Fruit fly (Drosophila melanogaster) S2 (cell line): ENCODE results near the gene hiro.

Experiments used
- CG8478 ChIP-seq: fragments of >200 bp; optimal IDR thresholded peaks from 2 replicates; lab custom pipeline; 2018
- CTCF ChIP-seq, 2 experiments: fragments of >200 bp; optimal IDR thresholded peaks; 2 replicates each; lab custom pipeline; 2018

Gene hiro

dm6 chr3L:701798-702635 is 14.3 kb upstream of the hiro start:
- TF ChIP-seq CTCF (optimal IDR thresholded peaks at IDR 0.05; lab: Kevin White, UChicago) = no peak
- TF ChIP-seq CG8478 (lab: Kevin White, UChicago) = no peak

DNA sequence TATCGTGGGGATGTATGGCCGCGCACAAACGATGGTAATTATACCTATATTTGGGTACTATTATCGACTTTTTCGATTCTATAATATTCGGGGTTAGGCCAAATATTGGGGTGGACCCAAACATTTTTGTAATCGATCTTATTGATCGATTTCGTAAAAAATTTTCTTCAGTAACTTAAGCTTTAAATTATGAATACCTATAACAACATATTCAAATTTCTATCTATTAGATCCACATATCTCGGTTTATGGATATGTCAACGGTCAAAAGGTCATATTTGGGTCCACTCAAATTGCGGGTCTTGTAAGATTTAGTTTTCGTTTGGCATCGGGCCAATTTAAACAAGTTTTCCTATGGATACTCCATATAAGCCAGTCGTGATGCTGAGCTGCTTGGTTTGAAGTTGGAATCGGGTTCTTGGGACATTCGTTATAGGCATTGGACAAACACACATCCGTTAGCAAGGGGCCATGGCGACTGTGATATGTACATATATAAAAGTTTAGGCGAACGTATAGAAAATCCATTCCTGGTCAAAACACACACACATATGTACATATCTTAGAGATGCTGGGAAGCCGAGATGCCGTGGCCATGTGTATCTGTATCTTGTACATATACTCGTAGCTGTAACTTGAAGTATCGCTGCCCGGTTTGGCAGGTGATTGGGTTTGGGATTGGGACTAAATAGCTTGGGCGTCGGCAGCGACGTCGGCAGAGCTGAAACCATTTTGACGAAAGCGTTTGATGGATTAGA is 12.6 kb upstream of the hiro start:
- TF ChIP-seq CG8478 (lab: Kevin White, UChicago) (no peak), CTCF (optimal IDR thresholded peaks at IDR 0.05; lab: Kevin White, UChicago) (no peak)

- no peak for TF ChIP-seq CTCF (optimal IDR thresholded peaks at IDR 0.05; lab: Kevin White, UChicago)
- no peak for TF ChIP-seq CG8478 (lab: Kevin White, UChicago)
Observed at dm6 chr3L:699368-700150, 11.8 kb upstream of the hiro start.

- TF ChIP-seq CTCF (optimal IDR thresholded peaks at IDR 0.05; lab: Kevin White, UChicago) (peak in 1 of 2 experiments; percentile 0), CG8478 (lab: Kevin White, UChicago) (no peak)
Observed at dm6 chr3L:698748-699367, 11.1 kb upstream of the hiro start, which contains the start of gene CG13894. TSS of gene CG13894 (minus strand) at chr3L:699144.

DNA sequence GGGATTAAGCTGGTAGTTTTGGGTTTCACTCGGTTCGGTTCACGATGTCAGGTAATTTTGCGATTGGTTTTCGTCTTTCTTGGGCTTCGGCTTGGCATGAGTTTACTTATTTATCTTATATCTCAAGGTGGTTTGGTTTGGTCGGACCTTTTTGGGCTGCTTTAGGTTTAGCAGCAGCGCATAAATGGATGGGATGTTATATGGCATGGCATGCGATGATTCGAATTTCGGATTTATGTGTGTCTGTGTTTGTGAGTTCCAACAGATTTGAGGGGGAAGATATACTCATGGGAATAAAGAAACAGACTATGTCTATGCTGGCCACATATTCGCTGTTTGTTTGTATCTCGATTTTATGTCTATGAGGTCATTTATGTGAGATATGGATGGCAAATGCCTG is 10.0 kb upstream of the hiro start:
- TF ChIP-seq CTCF (optimal IDR thresholded peaks at IDR 0.05; lab: Kevin White, UChicago) (no peak), CG8478 (lab: Kevin White, UChicago) (no peak)

DNA sequence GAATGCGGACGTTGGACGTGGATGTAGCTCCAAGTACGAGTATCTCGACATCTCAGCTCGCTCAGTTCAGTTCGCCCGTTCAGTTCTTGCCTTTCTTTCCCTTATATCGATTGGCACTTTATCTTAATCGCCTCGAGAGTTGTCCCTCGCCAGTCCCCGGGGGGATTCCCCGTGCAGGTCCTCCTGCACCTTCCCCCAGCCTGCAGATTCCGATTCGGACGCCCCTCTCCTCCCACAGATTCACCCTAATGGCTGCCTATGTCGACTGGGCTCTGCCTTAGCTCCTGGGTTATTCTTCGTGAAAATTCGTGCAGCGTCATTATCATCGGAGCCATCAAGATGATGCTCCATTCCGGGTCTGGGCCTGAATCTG is 9.3 kb upstream of the hiro start:
- TF ChIP-seq CG8478 (lab: Kevin White, UChicago) = no peak
- no peak for TF ChIP-seq CTCF (optimal IDR thresholded peaks at IDR 0.05; lab: Kevin White, UChicago)

DNA sequence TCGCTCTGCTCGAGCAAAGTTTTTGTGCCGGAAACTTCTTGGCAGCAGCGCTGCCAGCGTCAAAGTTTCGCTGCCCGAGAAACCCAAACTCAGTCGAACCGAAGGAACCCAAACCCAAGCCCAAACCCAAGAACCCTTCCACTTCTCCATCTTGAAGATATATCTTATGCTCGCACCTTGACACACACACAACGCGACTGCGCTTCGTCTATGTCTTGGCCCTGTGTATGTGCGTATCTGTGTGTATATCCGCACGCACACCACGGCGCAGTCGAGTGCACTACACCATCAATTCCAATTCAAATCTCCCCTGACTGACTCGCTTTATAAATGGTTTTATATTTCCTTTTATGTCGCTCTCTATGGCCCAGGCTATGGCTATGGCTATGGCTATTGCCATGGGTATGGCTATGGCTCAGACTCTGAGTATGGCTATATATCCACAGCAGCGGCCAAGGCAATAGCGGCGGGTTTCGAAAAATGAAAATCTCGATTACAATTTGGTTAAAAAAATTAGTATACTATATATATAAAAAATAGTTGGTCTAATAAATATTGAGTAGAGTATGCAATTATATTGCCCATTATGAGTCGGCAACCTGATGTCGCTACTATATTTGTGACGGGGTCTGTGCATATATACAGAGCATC is 8.8 kb upstream of the hiro start:
- TF ChIP-seq CG8478 (lab: Kevin White, UChicago) = no peak
- TF ChIP-seq CTCF (optimal IDR thresholded peaks at IDR 0.05; lab: Kevin White, UChicago) = no peak

- TF ChIP-seq CTCF (optimal IDR thresholded peaks at IDR 0.05; lab: Kevin White, UChicago) (no peak), CG8478 (lab: Kevin White, UChicago) (no peak)
Observed at dm6 chr3L:695510-695909, 7.8 kb upstream of the hiro start.

dm6 chr3L:692699-693098 is 4.9 kb upstream of the hiro start, which contains the start of gene Vti1a:
TSS of gene Vti1a (minus strand) at chr3L:692919.
- TF ChIP-seq CG8478 (lab: Kevin White, UChicago) = no peak
- no peak for TF ChIP-seq CTCF (optimal IDR thresholded peaks at IDR 0.05; lab: Kevin White, UChicago)

DNA sequence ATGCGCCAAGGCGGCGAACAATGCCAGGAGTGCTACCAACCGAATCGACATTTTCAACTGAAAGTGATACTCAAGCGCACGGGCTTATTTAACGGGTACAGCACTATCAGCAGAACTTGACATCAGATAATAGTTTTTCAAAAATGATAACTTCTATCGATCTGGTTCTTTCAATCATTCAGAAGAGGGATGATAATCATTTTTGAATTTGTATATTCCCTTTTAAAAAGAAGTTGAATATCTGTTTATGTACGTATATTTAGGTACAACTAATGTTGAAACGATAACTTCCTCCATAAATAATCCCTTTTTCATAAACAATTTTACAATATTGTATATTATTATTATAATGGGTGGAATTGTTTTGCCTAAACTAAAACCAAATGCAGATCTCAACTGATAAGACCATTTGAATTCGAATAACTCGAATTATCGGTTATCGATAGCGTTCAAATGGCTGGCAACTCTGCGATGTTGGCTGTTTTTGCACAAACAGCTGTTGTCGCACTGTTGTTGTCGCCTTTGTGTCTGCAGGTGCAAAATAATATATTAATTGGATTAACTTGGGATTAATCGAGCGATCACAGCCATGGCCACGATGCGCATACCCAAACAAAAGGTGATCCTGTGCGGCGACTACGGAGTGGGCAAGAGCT is 2.4 kb upstream of the hiro start, which contains the start of the genes CG32483 and RabX6:
Gene CG32483 (minus strand): TSS at position 51 of the 656 bp plus-strand sequence.
Gene RabX6 (plus strand): TSS at position 487 of the 656 bp plus-strand sequence.
- peak in 1 of 2 experiments; percentile 3 for TF ChIP-seq CTCF (optimal IDR thresholded peaks at IDR 0.05; lab: Kevin White, UChicago)
- no peak for TF ChIP-seq CG8478 (lab: Kevin White, UChicago)

DNA sequence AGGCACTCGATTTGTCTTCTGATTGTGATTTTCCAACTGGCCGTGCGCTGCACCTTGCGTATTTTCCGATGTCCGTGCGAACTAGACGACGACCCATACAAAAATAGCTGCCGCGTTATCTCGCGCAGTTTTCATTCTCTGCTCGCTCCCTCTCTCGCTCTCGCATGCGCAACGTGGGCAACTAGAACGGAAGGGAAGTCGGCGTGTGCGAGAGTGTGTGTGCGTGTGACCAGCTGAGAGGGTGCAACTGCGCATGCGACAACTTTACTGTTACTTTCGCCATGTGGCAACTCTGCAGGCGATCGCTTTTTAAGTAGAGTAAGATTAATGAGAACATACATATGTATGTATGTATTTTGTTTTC is 2.3 kb downstream of the hiro start, which contains the start of gene ebd1:
Gene ebd1 (minus strand): TSS at position 109 of the 364 bp plus-strand sequence.
- TF ChIP-seq CG8478 (lab: Kevin White, UChicago) (peak; percentile 40), CTCF (optimal IDR thresholded peaks at IDR 0.05; lab: Kevin White, UChicago) (no peak)

DNA sequence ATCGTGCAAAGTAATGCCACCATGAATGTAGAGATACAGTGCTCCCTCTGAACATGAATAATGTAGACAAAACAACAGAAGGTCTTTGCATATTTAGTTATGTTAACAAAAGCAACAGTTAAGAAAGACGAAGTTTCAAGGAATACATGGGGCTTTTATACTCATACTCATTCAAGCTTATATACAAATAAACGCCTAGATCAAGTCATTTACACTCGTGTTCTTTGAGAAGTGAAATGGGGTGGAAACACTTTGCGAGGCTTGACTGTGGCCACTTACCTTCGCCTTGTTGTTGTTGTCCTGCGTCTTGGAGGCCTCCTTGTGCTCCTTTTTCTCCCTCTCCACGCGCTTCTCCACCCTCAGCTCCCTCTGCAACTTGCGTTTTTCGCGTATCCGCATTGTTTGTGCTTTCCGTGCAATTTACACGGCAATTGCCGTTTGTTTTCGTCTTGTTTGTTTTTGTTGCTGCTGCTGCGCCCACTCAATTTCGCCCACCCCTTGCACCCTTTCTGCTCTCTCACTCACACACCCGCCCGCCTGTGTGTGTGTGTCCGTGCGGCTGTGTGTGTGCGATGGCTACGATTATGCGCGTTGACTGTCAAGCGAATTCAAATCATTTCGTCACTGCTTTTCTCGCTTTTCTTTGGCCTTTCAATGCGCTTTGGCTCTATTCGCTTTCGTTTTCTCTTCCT is 2.9 kb downstream of the hiro start:
- TF ChIP-seq CTCF (optimal IDR thresholded peaks at IDR 0.05; lab: Kevin White, UChicago) (no peak), CG8478 (lab: Kevin White, UChicago) (no peak)
